Worm (Caenorhabditis elegans) whole organism, L4/young adult: ENCODE data around the gene ZK1127.13.
"Not testable (repeated sequence)": the region's sequence is repeated elsewhere in the genome, so short reads cannot be mapped to it uniquely, and the experiment has no call there.

Source experiments
- W03F9.2 ChIP-seq: fragments of 150-350 bp; optimal IDR thresholded peaks from 2 replicates; lab custom pipeline; 2014; ENCODE audit warnings: missing biosample characterization, missing genetic modification characterization
- dao-5 ChIP-seq: sonication (generic microtip); optimal IDR thresholded peaks from 2 replicates; lab custom pipeline; 2016; ENCODE audit warnings: missing genotype, missing genetic modification characterization, moderate library complexity, missing compliant biosample characterization
- him-1 ChIP-seq: sonication (generic microtip); optimal IDR thresholded peaks from 2 replicates; lab custom pipeline; 2016; ENCODE audit warnings: missing genotype, missing genetic modification reagents, missing genetic modification characterization, missing compliant biosample characterization

The ZK1127.13 gene

ce11 chrII:7057860-7058259, 4.8 kb downstream of the ZK1127.13 start, which contains the start of gene cth-2:
Gene cth-2, minus strand, starts transcription at chrII:7057960.
- TF ChIP-seq dao-5 (tag; lab: Kevin White, UChicago) (no peak), W03F9.2 (tag; lab: Kevin White, UChicago) (no peak), him-1 (tag; lab: Kevin White, UChicago) (no peak)

ce11 chrII:7059274-7059757, 6.2 kb downstream of the ZK1127.13 start:
- TF ChIP-seq him-1 (tag; lab: Kevin White, UChicago) (no peak), W03F9.2 (tag; lab: Kevin White, UChicago) (peak; percentile 21), dao-5 (tag; lab: Kevin White, UChicago) (no peak)

DNA sequence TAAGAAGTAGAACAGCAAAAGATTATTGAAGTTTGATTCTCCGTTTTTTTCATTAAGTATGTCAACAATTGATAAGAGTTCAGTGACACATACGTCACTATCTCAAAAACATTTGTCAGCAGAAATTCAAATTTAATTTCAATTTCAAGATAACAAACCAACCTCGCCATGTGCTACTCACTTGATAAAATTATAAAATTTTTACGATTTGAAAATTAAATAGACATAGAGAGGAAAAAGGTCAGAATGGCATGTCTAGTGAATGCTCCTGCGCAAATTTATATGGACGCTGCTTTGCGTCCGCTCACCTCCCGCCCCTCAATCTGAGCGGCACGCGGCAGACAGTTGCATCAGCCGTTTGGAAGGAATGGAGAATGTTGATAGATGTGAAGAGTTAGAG, 7.1 kb downstream of the ZK1127.13 start:
- TF ChIP-seq W03F9.2 (tag; lab: Kevin White, UChicago) (no peak), him-1 (tag; lab: Kevin White, UChicago) (no peak), dao-5 (tag; lab: Kevin White, UChicago) (no peak)

DNA sequence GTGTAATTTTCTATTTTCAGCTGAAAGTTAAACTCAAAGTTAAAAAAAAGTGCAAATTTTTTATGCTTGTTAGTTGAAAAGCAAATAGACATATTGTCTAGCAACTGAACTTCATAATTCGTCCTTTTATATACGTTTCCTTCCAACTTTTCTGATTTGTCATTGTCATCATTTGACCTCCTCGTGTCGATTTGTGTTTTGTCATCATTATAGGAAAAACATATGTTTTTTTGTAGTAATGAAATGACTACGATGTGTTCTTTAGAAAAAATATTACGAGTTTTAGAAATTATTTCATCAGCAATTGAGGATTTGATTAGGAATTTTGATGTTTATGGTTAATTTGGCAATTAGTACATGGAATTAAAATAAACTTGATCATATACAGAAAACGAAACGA, 7.7 kb downstream of the ZK1127.13 start:
- TF ChIP-seq W03F9.2 (tag; lab: Kevin White, UChicago) (no peak), him-1 (tag; lab: Kevin White, UChicago) (no peak), dao-5 (tag; lab: Kevin White, UChicago) (no peak)

- no peak for TF ChIP-seq him-1 (tag; lab: Kevin White, UChicago)
- no peak for TF ChIP-seq W03F9.2 (tag; lab: Kevin White, UChicago)
- TF ChIP-seq dao-5 (tag; lab: Kevin White, UChicago): no peak
These were observed 8.6 kb downstream of the ZK1127.13 start, which contains the start of gene acs-6 for ce11 chrII:7061730-7062129. Gene acs-6, plus strand, starts transcription at chrII:7062030.

ce11 chrII:7065391-7065790, 12.3 kb downstream of the ZK1127.13 start, which contains the start of gene nos-2:
Gene nos-2, plus strand, starts transcription at chrII:7065618.
- TF ChIP-seq W03F9.2 (tag; lab: Kevin White, UChicago) (no peak), him-1 (tag; lab: Kevin White, UChicago) (no peak), dao-5 (tag; lab: Kevin White, UChicago) (no peak)

- TF ChIP-seq W03F9.2 (tag; lab: Kevin White, UChicago) (no peak), him-1 (tag; lab: Kevin White, UChicago) (no peak), dao-5 (tag; lab: Kevin White, UChicago) (no peak)
These were observed 16.8 kb downstream of the ZK1127.13 start, which contains the start of gene him-14 for ce11 chrII:7069866-7070265. Gene him-14, minus strand, starts transcription at chrII:7069966.

ce11 chrII:7070434-7070833, 17.3 kb downstream of the ZK1127.13 start:
- TF ChIP-seq W03F9.2 (tag; lab: Kevin White, UChicago) (no peak), dao-5 (tag; lab: Kevin White, UChicago) (no peak), him-1 (tag; lab: Kevin White, UChicago) (no peak)

DNA sequence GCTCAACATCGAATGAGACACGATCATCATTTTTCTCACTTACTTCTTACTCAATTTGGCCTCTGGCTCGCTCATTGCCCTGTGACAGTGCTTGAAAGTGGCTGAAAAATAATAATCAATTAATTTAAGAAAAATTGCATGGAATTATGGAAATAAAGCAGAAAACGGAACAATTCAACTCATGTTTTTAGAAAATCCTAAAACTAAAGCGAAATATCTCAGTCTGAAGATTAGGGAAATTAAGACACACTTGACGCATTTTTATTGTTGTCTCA, 19.2 kb downstream of the ZK1127.13 start, which contains the start of gene kars-1:
Gene kars-1 (minus strand): TSS at position 101 of the 275 bp plus-strand sequence.
- no peak for TF ChIP-seq dao-5 (tag; lab: Kevin White, UChicago)
- TF ChIP-seq him-1 (tag; lab: Kevin White, UChicago): no peak
- TF ChIP-seq W03F9.2 (tag; lab: Kevin White, UChicago): no peak

ce11 chrII:7072590-7073536, 19.8 kb downstream of the ZK1127.13 start:
- TF ChIP-seq W03F9.2 (tag; lab: Kevin White, UChicago) (peak; percentile 58), him-1 (tag; lab: Kevin White, UChicago) (peak; percentile 11), dao-5 (tag; lab: Kevin White, UChicago) (no peak)

ce11 chrII:7073537-7073913, 20.4 kb downstream of the ZK1127.13 start, which contains the start of gene kat-1:
Gene kat-1, plus strand, starts transcription at chrII:7073814.
- TF ChIP-seq him-1 (tag; lab: Kevin White, UChicago) (no peak), W03F9.2 (tag; lab: Kevin White, UChicago) (no peak), dao-5 (tag; lab: Kevin White, UChicago) (no peak)

ce11 chrII:7075564-7076228, 22.6 kb downstream of the ZK1127.13 start, which contains the start of gene T02G5.7:
Gene T02G5.7, plus strand, starts transcription at chrII:7075614.
- TF ChIP-seq dao-5 (tag; lab: Kevin White, UChicago) (no peak), him-1 (tag; lab: Kevin White, UChicago) (no peak), W03F9.2 (tag; lab: Kevin White, UChicago) (no peak)

DNA sequence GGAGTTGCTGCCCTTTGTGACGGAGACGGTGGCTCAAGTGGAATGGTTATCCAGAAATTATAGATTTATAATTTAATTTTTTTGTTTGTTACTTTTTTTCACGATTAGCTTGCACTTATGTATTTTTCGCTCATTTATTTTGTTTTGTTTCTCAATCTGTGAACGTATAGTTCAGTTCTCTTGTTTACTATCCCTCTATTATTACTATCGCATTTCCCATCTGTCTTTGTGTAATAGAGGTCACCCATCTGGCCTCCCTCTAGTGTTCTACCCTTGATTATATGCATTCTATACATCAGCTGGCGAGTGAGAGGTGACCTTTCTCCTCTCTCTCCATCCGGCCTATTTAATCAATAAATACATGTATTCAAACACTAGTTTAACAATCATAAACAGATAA, 30.9 kb downstream of the ZK1127.13 start, which contains the start of the genes T02G5.14 and T02G5.15:
Gene T02G5.14 (plus strand): TSS at position 301 of the 400 bp plus-strand sequence.
Gene T02G5.15 (plus strand): TSS at position 301 of the 400 bp plus-strand sequence.
- TF ChIP-seq W03F9.2, him-1, dao-5 (tag; lab: Kevin White, UChicago): not testable (repeated sequence)
